Worm (Caenorhabditis elegans) whole organism, young adult: ENCODE results near the gene B0507.5.

ENCODE experiments used
- B0019.2 ChIP-seq: fragments of 200-800 bp; sonication (Bioruptor generic); conservative IDR thresholded peaks from 2 replicates; pipeline ENCODE4 v1.3.6; 2022; ENCODE audit warnings: missing genetic modification reagents, missing genetic modification characterization, missing compliant biosample characterization
- B0035.1 ChIP-seq: sonication (generic microtip); optimal IDR thresholded peaks from 2 replicates; lab custom pipeline; 2016; ENCODE audit warnings: missing genetic modification characterization, mild to moderate bottlenecking, missing compliant biosample characterization, missing genotype, missing genetic modification reagents
- C17E4.6 ChIP-seq: fragments of 200-800 bp; sonication (Bioruptor generic); IDR thresholded peaks from 2 replicates; pipeline ENCODE4 v1.3.6; 2022; ENCODE audit warnings: missing genetic modification reagents, missing genetic modification characterization, missing compliant biosample characterization
- D2030.7 ChIP-seq: fragments of 200-800 bp; sonication (Bioruptor generic); IDR thresholded peaks from 2 replicates; pipeline ENCODE4 v1.3.6; 2022; ENCODE audit warnings: missing genetic modification reagents, missing genetic modification characterization, missing compliant biosample characterization
- F22D6.2 ChIP-seq: sonication (generic microtip); optimal IDR thresholded peaks from 2 replicates; lab custom pipeline; 2016; ENCODE audit warnings: mild to moderate bottlenecking, missing genetic modification characterization, missing compliant biosample characterization
- F37B4.10 ChIP-seq: fragments of 200-800 bp; sonication (Bioruptor generic); IDR thresholded peaks from 2 replicates; pipeline ENCODE4 v1.3.6; 2022; ENCODE audit warnings: missing genetic modification characterization, missing compliant biosample characterization
- F52B5.7 ChIP-seq: sonication (generic microtip); optimal IDR thresholded peaks from 2 replicates; lab custom pipeline; 2016; ENCODE audit warnings: mild to moderate bottlenecking, missing genetic modification characterization, missing compliant biosample characterization
- Y53F4B.3 ChIP-seq: fragments of 200-800 bp; sonication (Bioruptor generic); IDR thresholded peaks from 2 replicates; pipeline ENCODE4 v1.3.6; 2022; ENCODE audit warnings: missing genetic modification reagents, missing genetic modification characterization, missing compliant biosample characterization
- Y53G8AR.9 ChIP-seq: fragments of 200-800 bp; sonication (Bioruptor generic); conservative IDR thresholded peaks from 2 replicates; pipeline ENCODE4 v1.3.6; 2022; ENCODE audit warnings: missing genetic modification reagents, missing genetic modification characterization, missing compliant biosample characterization
- Y67H2A.10 ChIP-seq: fragments of 200-800 bp; sonication (Bioruptor generic); conservative IDR thresholded peaks from 2 replicates; pipeline ENCODE4 v1.3.6; 2022; ENCODE audit warnings: missing genetic modification reagents, missing genetic modification characterization, missing compliant biosample characterization
- Y79H2A.3 ChIP-seq: fragments of 200-800 bp; sonication (Bioruptor generic); conservative IDR thresholded peaks from 2 replicates; pipeline ENCODE4 v1.3.6; 2022; ENCODE audit warnings: missing genetic modification reagents, missing genetic modification characterization, missing compliant biosample characterization
- ZK185.1 ChIP-seq: sonication (generic microtip); optimal IDR thresholded peaks from 2 replicates; lab custom pipeline; 2016; ENCODE audit warnings: mild to moderate bottlenecking, missing genetic modification characterization, missing compliant biosample characterization; ENCODE audit not compliant: poor library complexity, severe bottlenecking
- ama-1 ChIP-seq, 3 experiments: fragments of 150-350 bp in 1 of 3; sonication (generic microtip) in 2 of 3; optimal IDR thresholded peaks; 2 replicates each; lab custom pipeline; 2014 to 2018; ENCODE audit warnings: missing biosample characterization in 2 of 3, missing genetic modification characterization in 2 of 3, missing genetic modification reagents in 2 of 3
- attf-3 ChIP-seq: fragments of 200-800 bp; sonication (Bioruptor generic); conservative IDR thresholded peaks from 2 replicates; pipeline ENCODE4 v1.3.6; 2022; ENCODE audit warnings: missing genetic modification reagents, missing genetic modification characterization, missing compliant biosample characterization
- attf-5 ChIP-seq: fragments of 200-800 bp; sonication (Bioruptor generic); optimal IDR thresholded peaks from 2 replicates; lab custom pipeline; 2018; ENCODE audit warnings: mild to moderate bottlenecking, missing genetic modification characterization, missing compliant biosample characterization
- cebp-1 ChIP-seq, 2 experiments: fragments of 200-800 bp in 1 of 2; sonication (Bioruptor generic) in 1 of 2; sonication (generic microtip) in 1 of 2; IDR thresholded peaks in 1 of 2; optimal IDR thresholded peaks in 1 of 2; 2 replicates each; pipeline versions ENCODE4 v1.3.6 to Lab custom; 2017 to 2022; ENCODE audit warnings: missing compliant biosample characterization in 2 of 2, missing genetic modification characterization in 2 of 2, mild to moderate bottlenecking in 1 of 2, missing genetic modification reagents in 1 of 2, moderate library complexity in 1 of 2
- ceh-100 ChIP-seq: fragments of 200-800 bp; sonication (Bioruptor generic); IDR thresholded peaks from 2 replicates; pipeline ENCODE4 v1.3.6; 2022; ENCODE audit warnings: missing genetic modification reagents, missing genetic modification characterization, missing compliant biosample characterization
- ceh-27 ChIP-seq: fragments of 200-800 bp; sonication (Bioruptor generic); optimal IDR thresholded peaks from 2 replicates; lab custom pipeline; 2018; ENCODE audit warnings: mild to moderate bottlenecking, missing genetic modification characterization, moderate library complexity, missing compliant biosample characterization
- ceh-79 ChIP-seq: sonication (generic microtip); optimal IDR thresholded peaks from 2 replicates; lab custom pipeline; 2017; ENCODE audit warnings: mild to moderate bottlenecking, missing genetic modification characterization, missing compliant biosample characterization
- ceh-91 ChIP-seq: fragments of 200-800 bp; sonication (Bioruptor generic); IDR thresholded peaks from 2 replicates; pipeline ENCODE4 v1.3.6; 2022; ENCODE audit warnings: missing genetic modification reagents, missing genetic modification characterization, missing compliant biosample characterization
- dox-1 ChIP-seq: fragments of 200-800 bp; sonication (Bioruptor generic); IDR thresholded peaks from 2 replicates; pipeline ENCODE4 v1.3.6; 2022; ENCODE audit warnings: missing genetic modification reagents, missing genetic modification characterization, missing compliant biosample characterization
- dpl-1 ChIP-seq: fragments of 150-350 bp; optimal IDR thresholded peaks from 2 replicates; lab custom pipeline; 2014; ENCODE audit warnings: missing biosample characterization, missing genetic modification reagents, missing genetic modification characterization
- egl-18 ChIP-seq: fragments of 200-800 bp; sonication (Bioruptor generic); IDR thresholded peaks from 2 replicates; pipeline ENCODE4 v1.3.6; 2022; ENCODE audit warnings: missing genetic modification reagents, missing genetic modification characterization, missing compliant biosample characterization
- ekl-4 ChIP-seq: fragments of 200-800 bp; sonication (Bioruptor generic); IDR thresholded peaks from 2 replicates; pipeline ENCODE4 v1.3.6; 2022; ENCODE audit warnings: missing genetic modification reagents, missing genetic modification characterization, missing compliant biosample characterization
- hmg-20 ChIP-seq: fragments of 200-800 bp; sonication (Bioruptor generic); IDR thresholded peaks from 2 replicates; pipeline ENCODE4 v1.3.6; 2022; ENCODE audit warnings: missing genetic modification reagents, missing genetic modification characterization, missing compliant biosample characterization
- hsf-1 ChIP-seq: fragments of 200-800 bp; sonication (Bioruptor generic); IDR thresholded peaks from 2 replicates; pipeline ENCODE4 v1.3.6; 2022; ENCODE audit warnings: missing genetic modification reagents, missing genetic modification characterization, missing compliant biosample characterization
- lag-1 ChIP-seq: fragments of 200-800 bp; sonication (Bioruptor generic); IDR thresholded peaks from 2 replicates; pipeline ENCODE4 v1.3.6; 2022; ENCODE audit warnings: missing genetic modification reagents, missing genetic modification characterization, missing compliant biosample characterization
- lin-40 ChIP-seq: sonication (generic microtip); optimal IDR thresholded peaks from 2 replicates; lab custom pipeline; 2016; ENCODE audit warnings: missing genetic modification characterization, mild to moderate bottlenecking, missing compliant biosample characterization, missing genotype, missing genetic modification reagents
- madf-10 ChIP-seq: sonication (generic microtip); optimal IDR thresholded peaks from 2 replicates; lab custom pipeline; 2016; ENCODE audit warnings: mild to moderate bottlenecking, missing genetic modification characterization, missing compliant biosample characterization
- madf-6 ChIP-seq: fragments of 200-800 bp; sonication (Bioruptor generic); IDR thresholded peaks from 2 replicates; pipeline ENCODE4 v1.3.6; 2022; ENCODE audit warnings: missing genetic modification reagents, missing genetic modification characterization, missing compliant biosample characterization
- mes-4 ChIP-seq: sonication (generic microtip); optimal IDR thresholded peaks from 2 replicates; lab custom pipeline; 2016; ENCODE audit warnings: missing genotype, missing genetic modification characterization, missing compliant biosample characterization
- nfya-1 ChIP-seq: sonication (generic microtip); optimal IDR thresholded peaks from 2 replicates; lab custom pipeline; 2017; ENCODE audit warnings: antibody characterized with exemption, missing compliant biosample characterization, missing genetic modification characterization, borderline replicate concordance; ENCODE audit not compliant: insufficient read depth
- nhr-80 ChIP-seq: sonication (generic microtip); optimal IDR thresholded peaks from 2 replicates; lab custom pipeline; 2016; ENCODE audit warnings: missing genetic modification characterization, missing compliant biosample characterization
- nhr-90 ChIP-seq: sonication (generic microtip); optimal IDR thresholded peaks from 2 replicates; lab custom pipeline; 2016; ENCODE audit warnings: missing genotype, mild to moderate bottlenecking, missing genetic modification characterization, missing compliant biosample characterization
- rec-8 ChIP-seq, 2 experiments: sonication (generic microtip); optimal IDR thresholded peaks; 2 replicates each; lab custom pipeline; 2016; ENCODE audit warnings: mild to moderate bottlenecking in 2 of 2, missing genetic modification characterization in 2 of 2, missing genetic modification reagents in 2 of 2, missing genotype in 2 of 2, missing biosample characterization in 1 of 2, missing compliant biosample characterization in 1 of 2, moderate library complexity in 1 of 2
- sdz-38 ChIP-seq: sonication (generic microtip); optimal IDR thresholded peaks from 2 replicates; lab custom pipeline; 2016; ENCODE audit warnings: missing genotype, missing genetic modification characterization, missing compliant biosample characterization
- sptf-2 ChIP-seq: fragments of 200-800 bp; sonication (Bioruptor generic); optimal IDR thresholded peaks from 2 replicates; lab custom pipeline; 2018; ENCODE audit warnings: mild to moderate bottlenecking, missing genetic modification characterization, missing compliant biosample characterization
- unc-62 ChIP-seq: fragments of 150-350 bp; optimal IDR thresholded peaks from 2 replicates; lab custom pipeline; 2014; ENCODE audit warnings: missing biosample characterization, missing genetic modification reagents, missing genetic modification characterization
- zfh-2 ChIP-seq: fragments of 200-800 bp; sonication (Bioruptor generic); conservative IDR thresholded peaks from 2 replicates; pipeline ENCODE4 v1.3.6; 2022; ENCODE audit warnings: missing genetic modification reagents, missing genetic modification characterization, missing compliant biosample characterization
- ztf-18 ChIP-seq: sonication (generic microtip); optimal IDR thresholded peaks from 2 replicates; lab custom pipeline; 2016; ENCODE audit warnings: missing genotype, mild to moderate bottlenecking, missing genetic modification characterization, missing compliant biosample characterization

The B0507.5 gene

ce11 chrV:8771599-8771998 is 18.1 kb downstream of the B0507.5 start, which contains the start of gene srx-115:
srx-115 (plus strand) TSS chrV:8771899.
- TF ChIP-seq hsf-1 (no peak), Y67H2A.10 (no peak), D2030.7 (GFP tag; lab: Robert Waterston, UW) (no peak), dpl-1 (GFP tag; lab: Kevin White, UChicago) (no peak), sptf-2 (GFP tag; lab: Kevin White, UChicago) (no peak), egl-18 (GFP tag; lab: Robert Waterston, UW) (no peak), madf-6 (no peak), nhr-90 (tag; lab: Kevin White, UChicago) (no peak), B0019.2 (GFP tag; lab: Robert Waterston, UW) (no peak), ekl-4 (GFP tag; lab: Robert Waterston, UW) (no peak), C17E4.6 (GFP tag; lab: Robert Waterston, UW) (no peak), unc-62 (GFP tag; lab: Kevin White, UChicago) (no peak), attf-5 (GFP tag; lab: Kevin White, UChicago) (no peak), ama-1 (optimal IDR thresholded peaks at IDR 0.05; lab: Kevin White, UChicago) (no peak), ama-1 (GFP tag; optimal IDR thresholded peaks at IDR 0.05; lab: Kevin White, UChicago) (no peak), ztf-18 (tag; lab: Kevin White, UChicago) (no peak), F52B5.7 (tag; lab: Kevin White, UChicago) (no peak), madf-10 (no peak), ceh-91 (GFP tag; lab: Robert Waterston, UW) (no peak)

- TF ChIP-seq lag-1: no peak
- TF ChIP-seq egl-18 (GFP tag; lab: Robert Waterston, UW): no peak
- peak; percentile 36 for TF ChIP-seq nhr-80
- TF ChIP-seq attf-3 (GFP tag; lab: Robert Waterston, UW): no peak
- no peak for TF ChIP-seq cebp-1 (GFP tag; IDR thresholded peaks at IDR 0.05; lab: Robert Waterston, UW)
- peak; percentile 76 for TF ChIP-seq cebp-1 (tag; optimal IDR thresholded peaks at IDR 0.05; lab: Kevin White, UChicago)
- no peak for TF ChIP-seq hmg-20 (GFP tag; lab: Robert Waterston, UW)
- no peak for TF ChIP-seq mes-4 (tag; lab: Kevin White, UChicago)
- no peak for TF ChIP-seq rec-8 (tag; optimal IDR thresholded peaks at IDR 0.05; lab: Kevin White, UChicago)
- TF ChIP-seq ceh-27 (GFP tag; lab: Kevin White, UChicago): peak; percentile 53
- TF ChIP-seq sdz-38: no peak
- TF ChIP-seq, all 124 proteins: peak for 3
Observed at ce11 chrV:8773826-8774382, 20.4 kb downstream of the B0507.5 start, which contains the start of gene B0507.2. B0507.2 (plus strand) TSS chrV:8774332.

DNA sequence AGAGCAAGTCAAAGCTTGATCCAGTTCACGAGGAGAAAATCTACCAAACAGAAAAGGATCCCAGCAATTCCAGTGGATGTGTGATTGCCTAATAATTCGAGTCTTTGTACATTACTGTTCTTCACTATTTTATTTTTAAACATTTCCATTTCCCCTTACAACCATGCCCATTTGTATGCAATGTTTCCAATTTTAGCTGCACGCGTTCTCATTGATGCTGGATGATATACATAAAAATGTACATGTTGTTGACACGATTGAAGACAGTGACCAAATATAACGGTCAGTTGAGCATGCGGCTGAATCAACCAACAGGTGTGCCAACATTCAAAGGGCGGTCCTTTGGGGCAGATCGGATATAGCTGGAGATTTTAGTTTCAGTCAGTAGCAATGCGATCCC is 22.8 kb downstream of the B0507.5 start, which contains the start of gene B0507.1:
Gene B0507.1, plus strand, starts transcription at position 301 of the 400 bp plus-strand sequence.
- no peak for TF ChIP-seq ceh-79
- no peak for TF ChIP-seq Y79H2A.3
- TF ChIP-seq F37B4.10 (GFP tag; lab: Robert Waterston, UW): no peak
- TF ChIP-seq lin-40: no peak
- TF ChIP-seq Y53G8AR.9 (GFP tag; lab: Robert Waterston, UW): no peak
- TF ChIP-seq zfh-2 (GFP tag; lab: Robert Waterston, UW): no peak
- TF ChIP-seq F22D6.2 (tag; lab: Kevin White, UChicago): no peak
- no peak for TF ChIP-seq B0035.1
- no peak for TF ChIP-seq ZK185.1
- no peak for TF ChIP-seq ceh-100 (GFP tag; lab: Robert Waterston, UW)
- no peak for TF ChIP-seq nfya-1 (tag; lab: Kevin White, UChicago)
- no peak for TF ChIP-seq dox-1 (GFP tag; lab: Robert Waterston, UW)
- no peak for TF ChIP-seq Y53F4B.3 (GFP tag; lab: Robert Waterston, UW)
